Fruit fly (Drosophila melanogaster): ENCODE data around the gene CG8010.

Gene CG8010

DNA sequence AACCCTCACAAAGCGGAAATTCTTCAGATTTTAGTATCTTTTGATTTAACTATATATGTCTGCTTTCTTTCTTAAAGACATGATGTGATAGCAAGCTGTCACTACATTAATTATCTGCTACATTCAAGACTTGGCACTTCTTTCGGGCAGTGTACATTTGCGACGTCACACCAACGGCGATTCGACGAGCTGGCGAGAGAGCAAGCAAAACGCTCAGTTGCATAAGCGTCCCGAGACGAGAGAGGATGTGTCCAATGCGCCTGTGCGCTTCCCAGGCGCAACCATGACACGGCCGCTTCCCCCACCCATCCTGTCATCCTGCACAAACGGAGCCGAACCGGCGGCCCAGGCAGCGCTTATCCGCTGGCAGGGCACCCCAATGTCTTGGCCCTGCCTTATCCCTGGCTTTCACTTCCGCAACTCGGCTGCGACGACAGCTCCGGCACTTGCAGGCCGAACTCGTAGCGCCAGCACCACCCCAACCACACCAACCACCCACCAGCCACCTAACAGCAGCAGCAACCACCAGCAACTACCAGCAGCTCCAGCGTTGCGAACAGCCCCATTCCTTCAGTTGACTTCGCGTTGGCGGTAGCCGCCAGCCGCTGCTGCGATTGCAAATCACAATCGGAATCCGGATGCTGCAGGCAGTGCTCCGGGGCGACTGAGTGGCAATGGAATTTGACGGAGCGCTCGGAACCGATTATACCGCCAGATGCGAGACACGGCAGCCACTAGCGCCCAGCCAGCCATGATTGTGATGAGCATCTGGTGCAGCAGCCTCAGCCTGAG lies 20.1 kb downstream of the CG8010 start, which contains the start of gene Hs3st-B:
TSS of gene Hs3st-B (plus strand) at position 214 of the 792 bp plus-strand sequence.
- TF ChIP-seq crol (GFP tag; IDR thresholded peaks at IDR 0.05): 0 out of 2 replicates have a peak, but pooled peaks have one; percentile 16
- peak; percentile 87 for TF ChIP-seq Ets65A (GFP tag)
- no peak for TF ChIP-seq CG9215 (GFP tag; IDR thresholded peaks at IDR 0.05)
- TF ChIP-seq Deaf1 (tag; optimal IDR thresholded peaks at IDR 0.05): peak; percentile 48
- no peak for TF ChIP-seq CG8388 (GFP tag; optimal IDR thresholded peaks at IDR 0.05)
- TF ChIP-seq fd102C (GFP tag; optimal IDR thresholded peaks at IDR 0.05): no peak
- peak; percentile 25 for TF ChIP-seq phol (tag; optimal IDR thresholded peaks at IDR 0.05)
- TF ChIP-seq CG2120 (GFP tag; optimal IDR thresholded peaks at IDR 0.05): peak; percentile 32
- TF ChIP-seq Ssrp (tag; optimal IDR thresholded peaks at IDR 0.05): peak; percentile 22
- TF ChIP-seq Med (GFP tag): peak; percentile 78
- TF ChIP-seq CG17359 (tag; optimal IDR thresholded peaks at IDR 0.05): peak; percentile 19
- TF ChIP-seq zfh2 (GFP tag; optimal IDR thresholded peaks at IDR 0.05): no peak
- peak; percentile 12 for TF ChIP-seq CG6854 (GFP tag; optimal IDR thresholded peaks at IDR 0.05)
- 0 out of 3 replicates have a peak, but pooled peaks have one; percentile 24 for TF ChIP-seq HLH4C (GFP tag; IDR thresholded peaks at IDR 0.05; ENCODE audit: partially characterized antibody)
- TF ChIP-seq Optix (GFP tag; IDR thresholded peaks at IDR 0.05): 0 out of 3 replicates have a peak, but pooled peaks have one; percentile 27
- TF ChIP-seq CG9609 (GFP tag; optimal IDR thresholded peaks at IDR 0.05): no peak
- TF ChIP-seq CG7556 (GFP tag; optimal IDR thresholded peaks at IDR 0.05): peak; percentile 65
- TF ChIP-seq CG17829 (tag; optimal IDR thresholded peaks at IDR 0.05): peak; percentile 22
- TF ChIP-seq CG8924 (tag; optimal IDR thresholded peaks at IDR 0.05): peak; percentile 35
- TF ChIP-seq Atf6 (GFP tag; IDR thresholded peaks at IDR 0.05): 0 out of 2 replicates have a peak, but pooled peaks have one; percentile 9
- TF ChIP-seq Fer1 (GFP tag; optimal IDR thresholded peaks at IDR 0.05): peak; percentile 59
- no peak for TF ChIP-seq Max (GFP tag; optimal IDR thresholded peaks at IDR 0.05)
- TF ChIP-seq dpn (GFP tag; optimal IDR thresholded peaks at IDR 0.05): no peak
- no peak for TF ChIP-seq CG31441 (GFP tag; IDR thresholded peaks at IDR 0.05)
- 0 out of 3 replicates have a peak, but pooled peaks have one; percentile 40 for TF ChIP-seq CG11695 (GFP tag; IDR thresholded peaks at IDR 0.05)
- no peak for TF ChIP-seq vnd (GFP tag; IDR thresholded peaks at IDR 0.05; ENCODE audit: partially characterized antibody)
- TF ChIP-seq pfk (GFP tag; optimal IDR thresholded peaks at IDR 0.05): no peak
- TF ChIP-seq CG16779 (GFP tag; IDR thresholded peaks at IDR 0.05): 0 out of 2 replicates have a peak, but pooled peaks have one; percentile 54
- TF ChIP-seq zf30C (GFP tag; optimal IDR thresholded peaks at IDR 0.05): peak; percentile 61
- TF ChIP-seq lilli (GFP tag; optimal IDR thresholded peaks at IDR 0.05): peak; percentile 24
- 0 out of 3 replicates have a peak, but pooled peaks have one; percentile 27 for TF ChIP-seq dysf (GFP tag; IDR thresholded peaks at IDR 0.05)
- TF ChIP-seq sens (GFP tag): peak; percentile 69
- TF ChIP-seq CG30403 (GFP tag; optimal IDR thresholded peaks at IDR 0.05): peak; percentile 29
- TF ChIP-seq pan (optimal IDR thresholded peaks at IDR 0.05): no peak
- TF ChIP-seq pan (GFP tag; optimal IDR thresholded peaks at IDR 0.05 in 1 of 2, IDR thresholded peaks at IDR 0.05 in 1 of 2): peak in 1 of 2 experiments; percentile 32
- no peak for TF ChIP-seq CG17361 (GFP tag; IDR thresholded peaks at IDR 0.05)
- peak; percentile 50 for TF ChIP-seq Meics (GFP tag; optimal IDR thresholded peaks at IDR 0.05)
- peak; percentile 34 for TF ChIP-seq Xbp1 (GFP tag; optimal IDR thresholded peaks at IDR 0.05)
- TF ChIP-seq Rfx (GFP tag; IDR thresholded peaks at IDR 0.05): peak; percentile 30; the same call in 1 of the 2 replicates
- TF ChIP-seq CG4424 (GFP tag; optimal IDR thresholded peaks at IDR 0.05): peak; percentile 5
- TF ChIP-seq cwo (GFP tag; optimal IDR thresholded peaks at IDR 0.05): peak; percentile 32
- TF ChIP-seq CG9727 (GFP tag; optimal IDR thresholded peaks at IDR 0.05): peak; percentile 34
- peak; percentile 81 for TF ChIP-seq nerfin-1 (tag; optimal IDR thresholded peaks at IDR 0.05)
- no peak for TF ChIP-seq Doc2 (GFP tag; IDR thresholded peaks at IDR 0.05)
- TF ChIP-seq ci (GFP tag; IDR thresholded peaks at IDR 0.05): peak; percentile 6; the same call in 1 of the 3 replicates
- TF ChIP-seq toy (GFP tag; IDR thresholded peaks at IDR 0.05): no peak
- TF ChIP-seq CG9437 (GFP tag; optimal IDR thresholded peaks at IDR 0.05): peak; percentile 26
- 0 out of 3 replicates have a peak, but pooled peaks have one; percentile 24 for TF ChIP-seq row (GFP tag; IDR thresholded peaks at IDR 0.05)
- peak; percentile 11 for TF ChIP-seq CG10209 (GFP tag; optimal IDR thresholded peaks at IDR 0.05)
